Worm (Caenorhabditis elegans) whole organism, midembryonic: ENCODE data around the gene nit-1.

Experiments
- T22C8.4 ChIP-seq: fragments of 200-800 bp; sonication (Bioruptor generic); IDR thresholded peaks from 2 replicates; pipeline ENCODE4 v1.3.6; 2022; ENCODE audit warnings: missing genetic modification characterization, missing compliant biosample characterization
- cog-1 ChIP-seq: sonication (generic microtip); optimal IDR thresholded peaks from 2 replicates; lab custom pipeline; 2016; ENCODE audit warnings: missing genetic modification characterization, missing compliant biosample characterization
- flt-1 ChIP-seq: fragments of 200-800 bp; sonication (Bioruptor generic); IDR thresholded peaks from 2 replicates; pipeline ENCODE4 v1.3.6; 2022; ENCODE audit warnings: missing genetic modification characterization, missing compliant biosample characterization
- klf-2 ChIP-seq: fragments of 200-800 bp; sonication (Bioruptor generic); conservative IDR thresholded peaks from 2 replicates; pipeline ENCODE4 v1.3.6; 2022; ENCODE audit warnings: missing genetic modification reagents, missing genetic modification characterization, missing compliant biosample characterization
- med-1 ChIP-seq: sonication (generic microtip); optimal IDR thresholded peaks from 2 replicates; lab custom pipeline; 2017; ENCODE audit warnings: missing genetic modification characterization, mild to moderate bottlenecking, missing compliant biosample characterization, antibody characterized with exemption, missing genetic modification reagents; ENCODE audit not compliant: insufficient read depth
- ref-1 ChIP-seq: fragments of 200-800 bp; sonication (Bioruptor generic); conservative IDR thresholded peaks from 2 replicates; pipeline ENCODE4 v1.3.6; 2022; ENCODE audit warnings: missing genetic modification reagents, missing genetic modification characterization, missing compliant biosample characterization
- tab-1 ChIP-seq: fragments of 200-800 bp; sonication (Bioruptor generic); IDR thresholded peaks from 2 replicates; pipeline ENCODE4 v1.3.6; 2022; ENCODE audit warnings: missing genetic modification characterization, missing compliant biosample characterization
- ztf-23 ChIP-seq: fragments of 200-800 bp; sonication (Bioruptor generic); IDR thresholded peaks from 2 replicates; pipeline ENCODE4 v1.3.6; 2022; ENCODE audit warnings: missing genetic modification reagents, missing genetic modification characterization, missing compliant biosample characterization
- ztf-29 ChIP-seq: fragments of 200-800 bp; sonication (Bioruptor generic); IDR thresholded peaks from 2 replicates; pipeline ENCODE4 v1.3.6; 2022; ENCODE audit warnings: missing genetic modification reagents, missing genetic modification characterization, missing compliant biosample characterization

Gene nit-1

DNA sequence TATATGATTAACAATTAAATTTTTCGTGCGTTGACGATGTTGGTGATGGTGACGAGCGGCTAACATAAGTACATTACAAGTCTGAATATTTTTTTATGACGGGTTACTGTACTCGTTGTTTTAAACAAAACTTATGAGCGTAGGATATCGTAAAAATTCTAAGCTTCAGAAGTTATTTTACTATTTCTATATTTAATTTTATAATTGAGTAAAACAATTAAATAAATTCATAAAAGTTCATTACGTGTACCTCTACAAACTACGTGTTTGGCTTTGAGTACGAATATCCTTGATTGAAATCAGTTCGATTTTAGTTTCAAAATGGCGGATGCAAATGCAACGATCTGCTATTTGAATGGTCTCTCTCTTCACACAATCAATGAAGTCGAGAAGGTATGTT, 6.1 kb downstream of the nit-1 start, which contains the start of gene F37A8.1:
F37A8.1 (plus strand) TSS at position 301 of the 400 bp plus-strand sequence.
- TF ChIP-seq klf-2 (GFP tag; lab: Robert Waterston, UW) (no peak), ztf-23 (GFP tag; lab: Robert Waterston, UW) (no peak), cog-1 (no peak), flt-1 (GFP tag; lab: Robert Waterston, UW) (no peak), med-1 (GFP tag; lab: Kevin White, UChicago) (no peak), ref-1 (GFP tag; lab: Robert Waterston, UW) (no peak)

DNA sequence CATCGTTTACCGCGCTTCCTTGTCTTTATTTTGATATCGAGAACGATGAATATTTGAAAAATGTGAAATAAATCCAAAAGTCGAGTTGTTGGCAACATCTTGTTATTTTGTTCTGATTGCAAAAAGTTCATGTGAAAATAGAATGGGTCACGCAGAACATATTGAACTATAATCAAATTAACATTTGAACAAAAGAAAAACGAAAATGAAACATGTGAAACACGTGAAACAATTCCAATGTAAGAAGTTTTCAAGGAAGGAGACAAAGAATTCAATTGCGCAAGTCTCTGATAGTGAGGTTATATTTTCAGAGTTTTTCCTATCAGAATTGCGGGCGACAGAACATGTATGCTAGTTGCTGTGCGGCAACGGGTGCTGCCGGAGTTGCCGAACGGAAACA, 9.4 kb downstream of the nit-1 start, which contains the start of gene F37A8.2:
F37A8.2 (minus strand) TSS at position 101 of the 400 bp plus-strand sequence.
- no peak for TF ChIP-seq T22C8.4
- no peak for TF ChIP-seq flt-1 (GFP tag; lab: Robert Waterston, UW)
- no peak for TF ChIP-seq ztf-23 (GFP tag; lab: Robert Waterston, UW)
- no peak for TF ChIP-seq ztf-29 (GFP tag; lab: Robert Waterston, UW)
- TF ChIP-seq klf-2 (GFP tag; lab: Robert Waterston, UW) = no peak
- TF ChIP-seq tab-1 (GFP tag; lab: Robert Waterston, UW) = no peak
- TF ChIP-seq ref-1 (GFP tag; lab: Robert Waterston, UW) = no peak
- no peak for TF ChIP-seq cog-1
- no peak for TF ChIP-seq med-1 (GFP tag; lab: Kevin White, UChicago)

DNA sequence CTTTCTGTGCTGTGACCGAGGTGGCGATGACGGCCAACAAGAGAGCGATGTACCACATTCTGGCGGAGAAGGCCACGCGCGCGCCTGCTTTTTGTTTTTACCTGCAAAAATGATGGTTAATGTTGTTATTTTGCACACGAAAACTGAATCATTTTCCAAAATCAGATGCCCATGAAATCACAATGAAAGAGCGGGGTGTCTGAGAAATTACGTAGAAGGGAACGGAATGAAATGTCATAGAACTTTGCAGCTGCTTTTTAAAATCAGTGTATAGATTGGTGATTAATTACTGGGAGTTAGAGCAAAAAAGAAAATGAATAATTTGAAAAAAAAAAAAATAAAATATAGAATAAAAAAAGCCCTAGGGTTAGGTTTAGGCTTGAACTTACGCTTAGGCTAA, 13.8 kb downstream of the nit-1 start, which contains the start of gene npl-10:
npl-10 (minus strand) TSS at position 101 of the 400 bp plus-strand sequence.
- TF ChIP-seq ztf-23 (GFP tag; lab: Robert Waterston, UW) = no peak
- TF ChIP-seq ztf-29 (GFP tag; lab: Robert Waterston, UW) = no peak
- TF ChIP-seq klf-2 (GFP tag; lab: Robert Waterston, UW) = no peak
- TF ChIP-seq cog-1 = no peak
- no peak for TF ChIP-seq ref-1 (GFP tag; lab: Robert Waterston, UW)
- TF ChIP-seq flt-1 (GFP tag; lab: Robert Waterston, UW) = no peak
- no peak for TF ChIP-seq T22C8.4
- no peak for TF ChIP-seq tab-1 (GFP tag; lab: Robert Waterston, UW)
- TF ChIP-seq med-1 (GFP tag; lab: Kevin White, UChicago) = no peak

DNA sequence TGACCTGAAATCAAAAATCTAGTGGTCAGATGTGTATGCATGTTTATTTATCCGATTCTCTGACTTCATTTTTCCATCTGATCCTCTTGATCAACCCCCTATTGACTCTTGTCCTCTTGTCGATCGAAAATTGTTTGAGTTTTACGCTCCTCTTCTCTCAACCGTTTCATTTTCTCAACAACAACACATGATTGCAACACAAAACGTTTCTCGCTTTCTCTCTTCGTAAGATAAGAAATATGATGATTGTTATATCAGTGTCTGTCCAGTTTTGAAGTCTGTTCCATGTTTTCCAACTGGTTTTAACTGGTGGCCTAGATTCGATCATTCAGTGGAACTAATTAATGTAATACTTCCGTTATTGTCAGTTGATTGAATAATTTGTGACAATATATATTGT, 30.1 kb downstream of the nit-1 start:
- no peak for TF ChIP-seq T22C8.4
- no peak for TF ChIP-seq flt-1 (GFP tag; lab: Robert Waterston, UW)
- TF ChIP-seq cog-1 = no peak
- TF ChIP-seq klf-2 (GFP tag; lab: Robert Waterston, UW) = no peak
- no peak for TF ChIP-seq ref-1 (GFP tag; lab: Robert Waterston, UW)

DNA sequence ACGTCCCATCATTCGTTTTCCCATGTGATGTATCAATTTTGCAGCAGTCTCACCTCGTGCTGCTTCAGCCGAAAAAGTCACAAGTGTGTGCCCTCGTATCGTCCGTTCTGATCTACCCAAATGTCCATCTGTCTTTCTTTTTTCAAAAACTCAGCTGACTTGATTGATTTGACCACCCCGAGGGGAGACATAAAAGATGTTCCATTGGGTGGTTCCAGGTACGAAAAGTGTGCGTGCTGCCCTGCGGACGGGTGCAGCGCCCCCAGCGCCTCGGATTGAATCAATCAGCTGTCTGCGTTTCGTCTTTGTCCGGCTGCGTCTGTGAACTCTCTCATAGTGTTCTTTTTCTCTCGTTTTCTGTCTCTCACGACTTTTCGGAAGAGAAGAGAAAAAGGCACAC, 31.2 kb downstream of the nit-1 start:
- no peak for TF ChIP-seq cog-1
- TF ChIP-seq klf-2 (GFP tag; lab: Robert Waterston, UW) = no peak
- TF ChIP-seq tab-1 (GFP tag; lab: Robert Waterston, UW) = no peak
- TF ChIP-seq flt-1 (GFP tag; lab: Robert Waterston, UW) = no peak
- no peak for TF ChIP-seq ref-1 (GFP tag; lab: Robert Waterston, UW)
- TF ChIP-seq ztf-29 (GFP tag; lab: Robert Waterston, UW) = no peak
- TF ChIP-seq T22C8.4 = no peak
- no peak for TF ChIP-seq ztf-23 (GFP tag; lab: Robert Waterston, UW)
- TF ChIP-seq med-1 (GFP tag; lab: Kevin White, UChicago) = no peak

DNA sequence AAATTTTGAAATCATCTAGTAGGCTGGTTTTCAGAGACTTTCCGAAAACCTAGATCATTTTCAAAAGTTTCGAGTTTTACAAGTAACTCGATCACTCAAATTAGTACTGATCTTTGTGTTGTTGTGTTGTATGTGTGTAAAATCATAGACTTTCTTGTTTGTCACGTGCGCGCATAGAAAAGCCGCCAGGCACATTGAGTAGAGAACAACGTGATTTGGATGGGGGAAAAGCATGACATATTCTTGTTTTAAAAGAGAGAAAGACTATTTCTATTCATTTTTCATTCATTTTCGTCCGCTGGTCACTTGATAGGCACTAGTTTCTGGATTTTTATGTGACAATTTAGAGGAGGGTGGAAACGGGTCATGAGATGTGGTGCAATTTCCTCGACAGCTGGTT, 32.2 kb downstream of the nit-1 start:
- no peak for TF ChIP-seq ztf-23 (GFP tag; lab: Robert Waterston, UW)
- no peak for TF ChIP-seq T22C8.4
- no peak for TF ChIP-seq flt-1 (GFP tag; lab: Robert Waterston, UW)
- no peak for TF ChIP-seq ztf-29 (GFP tag; lab: Robert Waterston, UW)
- no peak for TF ChIP-seq ref-1 (GFP tag; lab: Robert Waterston, UW)
- no peak for TF ChIP-seq tab-1 (GFP tag; lab: Robert Waterston, UW)
- TF ChIP-seq cog-1 = no peak
- no peak for TF ChIP-seq med-1 (GFP tag; lab: Kevin White, UChicago)
- TF ChIP-seq klf-2 (GFP tag; lab: Robert Waterston, UW) = no peak

DNA sequence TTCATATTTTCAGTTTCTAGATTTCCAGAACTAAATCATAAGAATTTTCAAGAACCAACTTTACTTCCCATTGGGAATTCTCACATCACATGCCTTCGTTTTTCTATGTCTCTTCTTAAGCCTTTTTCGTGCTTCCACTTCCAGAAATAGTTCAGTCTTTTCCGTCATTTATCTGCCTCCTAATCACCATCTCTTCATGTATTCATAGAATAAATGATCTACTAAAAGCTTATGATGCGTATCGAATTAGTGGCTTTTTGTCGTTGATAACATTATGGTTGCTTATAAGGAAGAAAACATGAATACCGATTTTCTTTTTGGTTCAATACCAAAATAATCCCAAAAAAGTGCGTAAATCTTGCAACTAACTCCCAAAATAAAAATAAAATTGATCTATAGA, 32.8 kb downstream of the nit-1 start:
- TF ChIP-seq T22C8.4 = no peak
- no peak for TF ChIP-seq ref-1 (GFP tag; lab: Robert Waterston, UW)
- no peak for TF ChIP-seq flt-1 (GFP tag; lab: Robert Waterston, UW)
- no peak for TF ChIP-seq med-1 (GFP tag; lab: Kevin White, UChicago)
- no peak for TF ChIP-seq klf-2 (GFP tag; lab: Robert Waterston, UW)
- TF ChIP-seq tab-1 (GFP tag; lab: Robert Waterston, UW) = no peak

DNA sequence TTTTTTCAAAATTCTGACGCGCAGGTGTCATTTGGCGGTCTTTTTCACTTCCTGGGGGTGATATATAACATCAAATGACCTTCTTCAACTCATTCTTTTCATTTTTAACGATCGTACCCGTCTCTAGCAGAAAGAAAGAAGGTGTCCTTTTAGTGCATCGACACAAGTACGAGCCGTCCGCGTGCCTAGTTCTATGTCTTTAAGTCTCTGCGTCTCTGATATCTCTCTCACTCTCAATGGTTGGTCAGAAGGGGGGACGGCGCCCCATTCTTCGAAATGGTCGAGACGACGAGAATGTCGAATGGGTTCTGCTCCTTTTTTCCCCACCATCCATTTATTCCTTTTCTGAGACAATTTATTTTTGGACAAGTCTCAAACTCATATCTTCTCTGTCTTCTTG, 33.7 kb downstream of the nit-1 start:
- TF ChIP-seq med-1 (GFP tag; lab: Kevin White, UChicago) = no peak
- no peak for TF ChIP-seq ztf-29 (GFP tag; lab: Robert Waterston, UW)
- TF ChIP-seq flt-1 (GFP tag; lab: Robert Waterston, UW) = no peak
- TF ChIP-seq T22C8.4 = no peak
- TF ChIP-seq ztf-23 (GFP tag; lab: Robert Waterston, UW) = no peak
- TF ChIP-seq klf-2 (GFP tag; lab: Robert Waterston, UW) = no peak
- TF ChIP-seq ref-1 (GFP tag; lab: Robert Waterston, UW) = no peak
- no peak for TF ChIP-seq cog-1
- TF ChIP-seq tab-1 (GFP tag; lab: Robert Waterston, UW) = no peak

DNA sequence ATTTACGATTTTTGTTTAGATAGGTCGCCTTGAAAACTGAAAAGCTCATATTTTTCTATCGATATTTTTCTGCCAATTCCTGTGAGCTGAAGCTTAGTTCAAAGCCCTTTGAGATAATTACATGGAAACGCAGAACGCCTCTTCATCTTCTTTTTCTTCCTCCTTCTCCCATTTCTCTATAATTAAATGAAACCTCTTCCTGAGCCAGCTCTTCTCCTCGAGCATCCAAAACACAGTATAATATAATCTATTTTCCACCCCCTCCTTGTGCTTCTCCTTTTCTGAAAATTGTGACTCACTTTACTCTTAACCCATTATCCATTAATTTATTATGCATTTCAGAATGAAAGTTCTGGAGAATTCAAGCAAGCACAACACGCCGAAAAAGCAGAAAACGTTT, 34.3 kb downstream of the nit-1 start, which contains the start of gene F37A8.5:
F37A8.5 (plus strand) TSS at position 332 of the 400 bp plus-strand sequence.
- TF ChIP-seq flt-1 (GFP tag; lab: Robert Waterston, UW) = no peak
- TF ChIP-seq cog-1 = no peak
- no peak for TF ChIP-seq ref-1 (GFP tag; lab: Robert Waterston, UW)
- TF ChIP-seq klf-2 (GFP tag; lab: Robert Waterston, UW) = no peak
- no peak for TF ChIP-seq ztf-23 (GFP tag; lab: Robert Waterston, UW)
- no peak for TF ChIP-seq med-1 (GFP tag; lab: Kevin White, UChicago)
- no peak for TF ChIP-seq T22C8.4
- TF ChIP-seq ztf-29 (GFP tag; lab: Robert Waterston, UW) = no peak
- TF ChIP-seq tab-1 (GFP tag; lab: Robert Waterston, UW) = no peak
